Worm (Caenorhabditis elegans) whole organism, L2 larva: ENCODE measurements around the gene old-1.

ENCODE experiments used
- ama-1 ChIP-seq: fragments of 150-350 bp; optimal IDR thresholded peaks from 2 replicates; lab custom pipeline; 2018; ENCODE audit warnings: inconsistent platforms
- mdl-1 ChIP-seq, 2 experiments: fragments of 150-350 bp in 1 of 2; sonication (generic microtip) in 1 of 2; optimal IDR thresholded peaks; 2 replicates each; lab custom pipeline; 2017; ENCODE audit warnings: missing biosample characterization in 2 of 2, missing genetic modification characterization in 2 of 2
- nhr-21 ChIP-seq: fragments of 150-350 bp; optimal IDR thresholded peaks from 2 replicates; lab custom pipeline; 2014; ENCODE audit warnings: missing biosample characterization, missing genetic modification characterization
- unc-55 ChIP-seq: fragments of 150-350 bp; sonication (generic microtip); optimal IDR thresholded peaks from 3 replicates; lab custom pipeline; 2014; ENCODE audit warnings: missing biosample characterization, missing genetic modification reagents, missing genetic modification characterization

- TF ChIP-seq nhr-21 (tag; lab: Kevin White, UChicago), result no peak
- TF ChIP-seq unc-55 (GFP tag; lab: Kevin White, UChicago), result no peak
- no peak for TF ChIP-seq mdl-1 (tag; optimal IDR thresholded peaks at IDR 0.05; lab: Kevin White, UChicago)
- no peak for TF ChIP-seq ama-1
These were observed 7.2 kb downstream of the old-1 start, which contains the start of gene chil-3 for ce11 chrII:9861394-9861793.
